Fruit fly (Drosophila melanogaster) whole organism, prepupa: Measurements from ENCODE around the gene CG18788.

Source experiments
- Blimp-1 ChIP-seq: fragments of 200-800 bp; sonication (Bioruptor generic); optimal IDR thresholded peaks from 3 replicates; lab custom pipeline; 2017; ENCODE audit warnings: missing biosample characterization, missing genetic modification characterization, mild to moderate bottlenecking, moderate library complexity, missing genetic modification reagents
- CG10669 ChIP-seq: fragments of 200-800 bp; sonication (Bioruptor generic); optimal IDR thresholded peaks from 3 replicates; lab custom pipeline; 2018; ENCODE audit warnings: missing biosample characterization, mild to moderate bottlenecking, missing genetic modification characterization, moderate library complexity
- CG11294 ChIP-seq: fragments of 200-800 bp; sonication (Bioruptor generic); IDR thresholded peaks from 2 replicates; pipeline ENCODE4 v1.3.6; 2022; ENCODE audit warnings: missing biosample characterization, missing genetic modification characterization
- CG11762 ChIP-seq: fragments of 200-800 bp; sonication (Bioruptor generic); optimal IDR thresholded peaks from 3 replicates; lab custom pipeline; 2016; ENCODE audit warnings: missing biosample characterization, missing genetic modification characterization; ENCODE audit not compliant: insufficient read depth
- CG11902 ChIP-seq: fragments of 200-800 bp; sonication (Bioruptor generic); optimal IDR thresholded peaks from 3 replicates; lab custom pipeline; 2016; ENCODE audit warnings: missing biosample characterization, missing genetic modification characterization
- CG15336 ChIP-seq: fragments of 200-800 bp; sonication (Bioruptor generic); IDR thresholded peaks from 2 replicates; pipeline ENCODE4 v1.3.6; 2022; ENCODE audit warnings: missing biosample characterization, missing genetic modification characterization
- CG1621 ChIP-seq: fragments of 200-800 bp; sonication (Bioruptor generic); optimal IDR thresholded peaks from 3 replicates; lab custom pipeline; 2018; ENCODE audit warnings: missing biosample characterization, mild to moderate bottlenecking, missing genetic modification characterization
- CG16779 ChIP-seq: fragments of 200-800 bp; sonication (Bioruptor generic); optimal IDR thresholded peaks from 3 replicates; lab custom pipeline; 2017; ENCODE audit warnings: missing biosample characterization, mild to moderate bottlenecking, missing genetic modification characterization
- CG31627 ChIP-seq: fragments of 200-800 bp; sonication (Bioruptor generic); optimal IDR thresholded peaks from 3 replicates; lab custom pipeline; 2016; ENCODE audit warnings: missing biosample characterization, missing genetic modification characterization
- CG32006 ChIP-seq: fragments of 200-800 bp; sonication (Bioruptor generic); optimal IDR thresholded peaks from 3 replicates; lab custom pipeline; 2017; ENCODE audit warnings: missing biosample characterization, mild to moderate bottlenecking, missing genetic modification characterization
- CG34406 ChIP-seq: fragments of 200-800 bp; sonication (Bioruptor generic); optimal IDR thresholded peaks from 3 replicates; lab custom pipeline; 2016; ENCODE audit warnings: missing biosample characterization, missing genetic modification characterization
- CG3919 ChIP-seq: fragments of 200-800 bp; sonication (Bioruptor generic); optimal IDR thresholded peaks from 3 replicates; lab custom pipeline; 2016; ENCODE audit warnings: missing biosample characterization, missing genetic modification characterization
- CG4318 ChIP-seq: fragments of 200-800 bp; sonication (Bioruptor generic); optimal IDR thresholded peaks from 3 replicates; lab custom pipeline; 2017; ENCODE audit warnings: missing biosample characterization, mild to moderate bottlenecking, missing genetic modification characterization
- CG6276 ChIP-seq: fragments of 200-800 bp; sonication (Bioruptor generic); optimal IDR thresholded peaks from 2 replicates; lab custom pipeline; 2017; ENCODE audit warnings: missing biosample characterization, mild to moderate bottlenecking, missing genetic modification characterization
- CG6792 ChIP-seq: fragments of 200-800 bp; sonication (Bioruptor generic); optimal IDR thresholded peaks from 3 replicates; lab custom pipeline; 2016; ENCODE audit warnings: missing biosample characterization, missing genetic modification characterization
- CG6854 ChIP-seq: fragments of 200-800 bp; sonication (Bioruptor generic); optimal IDR thresholded peaks from 2 replicates; lab custom pipeline; 2017; ENCODE audit warnings: missing biosample characterization, mild to moderate bottlenecking, missing genetic modification characterization
- CG8119 ChIP-seq: fragments of 200-800 bp; sonication (Bioruptor generic); IDR thresholded peaks from 3 replicates; pipeline ENCODE4 v1.3.6; 2022; ENCODE audit warnings: missing biosample characterization, missing genetic modification characterization
- CG8319 ChIP-seq: fragments of 200-800 bp; sonication (Bioruptor generic); optimal IDR thresholded peaks from 3 replicates; lab custom pipeline; 2016; ENCODE audit warnings: missing biosample characterization, missing genetic modification characterization
- CG9139 ChIP-seq: fragments of 200-800 bp; sonication (Bioruptor generic); optimal IDR thresholded peaks from 3 replicates; lab custom pipeline; 2017; ENCODE audit warnings: missing biosample characterization, mild to moderate bottlenecking, missing genetic modification characterization
- Eip75B ChIP-seq: fragments of 200-800 bp; sonication (Bioruptor generic); optimal IDR thresholded peaks from 3 replicates; lab custom pipeline; 2016; ENCODE audit warnings: missing biosample characterization, missing genetic modification characterization
- Eip78C ChIP-seq: fragments of 200-800 bp; sonication (Bioruptor generic); peaks from one replicate; lab custom pipeline; 2016; ENCODE audit warnings: missing biosample characterization, missing genetic modification characterization
- Eip93F ChIP-seq: fragments of 200-800 bp; sonication (Bioruptor generic); optimal IDR thresholded peaks from 2 replicates; lab custom pipeline; 2016; ENCODE audit warnings: missing biosample characterization, mild to moderate bottlenecking, missing genetic modification characterization
- Ets96B ChIP-seq: fragments of 200-800 bp; optimal IDR thresholded peaks from 2 replicates; lab custom pipeline; 2019; ENCODE audit warnings: missing biosample characterization, mild to moderate bottlenecking, missing genetic modification characterization, moderate library complexity
- Hr38 ChIP-seq: sonication (Bioruptor generic); optimal IDR thresholded peaks from 2 replicates; lab custom pipeline; 2016; ENCODE audit warnings: missing biosample characterization, missing genetic modification characterization
- Hr39 ChIP-seq: fragments of 200-800 bp; sonication (Bioruptor generic); optimal IDR thresholded peaks from 2 replicates; lab custom pipeline; 2016; ENCODE audit warnings: missing biosample characterization, missing genetic modification characterization
- Hr4 ChIP-seq: fragments of 200-800 bp; sonication (Bioruptor generic); optimal IDR thresholded peaks from 3 replicates; lab custom pipeline; 2016; ENCODE audit warnings: missing biosample characterization, missing genetic modification characterization
- Lpt ChIP-seq: fragments of 200-800 bp; sonication (Bioruptor generic); optimal IDR thresholded peaks from 3 replicates; lab custom pipeline; 2016; ENCODE audit warnings: missing biosample characterization, missing genetic modification characterization
- Met ChIP-seq: fragments of 200-800 bp; sonication (Bioruptor generic); optimal IDR thresholded peaks from 3 replicates; lab custom pipeline; 2016; ENCODE audit warnings: missing biosample characterization, missing genetic modification characterization
- OdsH ChIP-seq: fragments of 200-800 bp; sonication (Bioruptor generic); optimal IDR thresholded peaks from 3 replicates; lab custom pipeline; 2016; ENCODE audit warnings: missing biosample characterization, missing genetic modification characterization
- Smox ChIP-seq: fragments of 200-800 bp; sonication (Bioruptor generic); optimal IDR thresholded peaks from 3 replicates; lab custom pipeline; 2016; ENCODE audit warnings: missing biosample characterization, missing genetic modification characterization
- Sox102F ChIP-seq: fragments of 200-800 bp; sonication (Bioruptor generic); optimal IDR thresholded peaks from 2 replicates; lab custom pipeline; 2016; ENCODE audit warnings: missing biosample characterization, mild to moderate bottlenecking, missing genetic modification characterization
- Sox14 ChIP-seq: fragments of 200-800 bp; sonication (Bioruptor generic); optimal IDR thresholded peaks from 3 replicates; lab custom pipeline; 2016; ENCODE audit warnings: missing biosample characterization, missing genetic modification characterization
- Sox15 ChIP-seq: fragments of 200-800 bp; sonication (Bioruptor generic); optimal IDR thresholded peaks from 3 replicates; lab custom pipeline; 2016; ENCODE audit warnings: missing biosample characterization, missing genetic modification characterization
- achi ChIP-seq: fragments of 200-800 bp; sonication (Bioruptor generic); optimal IDR thresholded peaks from 3 replicates; lab custom pipeline; 2016; ENCODE audit warnings: missing biosample characterization, missing genetic modification characterization
- acj6 ChIP-seq: fragments of 200-800 bp; sonication (Bioruptor generic); optimal IDR thresholded peaks from 3 replicates; lab custom pipeline; 2016; ENCODE audit warnings: missing biosample characterization, missing genetic modification characterization
- cyc ChIP-seq: fragments of 200-800 bp; sonication (Bioruptor generic); optimal IDR thresholded peaks from 3 replicates; lab custom pipeline; 2016; ENCODE audit warnings: missing biosample characterization, missing genetic modification characterization
- dac ChIP-seq: fragments of 200-800 bp; sonication (Bioruptor generic); optimal IDR thresholded peaks from 2 replicates; lab custom pipeline; 2017; ENCODE audit warnings: missing biosample characterization, mild to moderate bottlenecking, missing genetic modification characterization
- dsx ChIP-seq: fragments of 200-800 bp; optimal IDR thresholded peaks from 3 replicates; lab custom pipeline; 2019; ENCODE audit warnings: missing biosample characterization, mild to moderate bottlenecking, missing genetic modification characterization, moderate library complexity; ENCODE audit not compliant: poor library complexity, severe bottlenecking
- eg ChIP-seq: fragments of 200-800 bp; sonication (Bioruptor generic); IDR thresholded peaks from 3 replicates; pipeline ENCODE4 v1.3.6; 2022; ENCODE audit warnings: missing biosample characterization, missing genetic modification characterization
- esn ChIP-seq: fragments of 200-800 bp; sonication (Bioruptor generic); optimal IDR thresholded peaks from 2 replicates; lab custom pipeline; 2016; ENCODE audit warnings: missing biosample characterization, mild to moderate bottlenecking, missing genetic modification characterization, moderate library complexity
- fd59A ChIP-seq: fragments of 200-800 bp; sonication (Bioruptor generic); optimal IDR thresholded peaks from 2 replicates; lab custom pipeline; 2017; ENCODE audit warnings: missing biosample characterization, mild to moderate bottlenecking, missing genetic modification characterization, missing genetic modification reagents
- fkh ChIP-seq: fragments of 200-800 bp; sonication (Bioruptor generic); optimal IDR thresholded peaks from 3 replicates; lab custom pipeline; 2017; ENCODE audit warnings: missing biosample characterization, mild to moderate bottlenecking, missing genetic modification characterization, moderate library complexity
- pdm3 ChIP-seq: fragments of 200-800 bp; sonication (Bioruptor generic); optimal IDR thresholded peaks from 3 replicates; lab custom pipeline; 2016; ENCODE audit warnings: missing biosample characterization, missing genetic modification characterization
- salr ChIP-seq, 2 experiments: fragments of 200-800 bp; sonication (Bioruptor generic); optimal IDR thresholded peaks; 3 replicates each; lab custom pipeline; 2016 to 2018; ENCODE audit warnings: missing biosample characterization in 2 of 2, missing genetic modification characterization in 2 of 2, mild to moderate bottlenecking in 1 of 2
- spab ChIP-seq: fragments of 200-800 bp; sonication (Bioruptor generic); optimal IDR thresholded peaks from 2 replicates; lab custom pipeline; 2017; ENCODE audit warnings: missing biosample characterization, mild to moderate bottlenecking, missing genetic modification characterization, missing genetic modification reagents
- ss ChIP-seq, 2 experiments: fragments of 200-800 bp; sonication (Bioruptor generic); optimal IDR thresholded peaks; 2 replicates in 1 of 2; 3 replicates in 1 of 2; lab custom pipeline; 2017 to 2018; ENCODE audit warnings: mild to moderate bottlenecking in 2 of 2, missing biosample characterization in 2 of 2, missing genetic modification characterization in 2 of 2, moderate library complexity in 1 of 2
- topi ChIP-seq: fragments of 200-800 bp; sonication (Bioruptor generic); optimal IDR thresholded peaks from 3 replicates; lab custom pipeline; 2016; ENCODE audit warnings: missing biosample characterization, missing genetic modification characterization
- vri ChIP-seq: fragments of 200-800 bp; sonication (Bioruptor generic); optimal IDR thresholded peaks from 3 replicates; lab custom pipeline; 2016; ENCODE audit warnings: missing biosample characterization, mild to moderate bottlenecking, missing genetic modification characterization

Gene CG18788

dm6 chr2L:12040510-12040909, 6.5 kb downstream of the CG18788 start, which contains the start of gene CG6766:
TSS of gene CG6766 (minus strand) at chr2L:12040689.
- TF ChIP-seq vri (GFP tag; lab: Kevin White, UChicago) (peak; percentile 12), dsx (GFP tag; lab: Kevin White, UChicago) (peak; percentile 8), Eip78C (GFP tag; lab: Kevin White, UChicago) (peak; percentile 7), CG3919 (GFP tag; lab: Kevin White, UChicago) (no peak)

- TF ChIP-seq Lpt (peak; percentile 78), CG15336 (GFP tag; lab: Robert Waterston, UW) (peak; percentile 93), topi (GFP tag; lab: Kevin White, UChicago) (peak; percentile 79), CG11902 (GFP tag; lab: Kevin White, UChicago) (no peak), dac (GFP tag; lab: Kevin White, UChicago) (peak; percentile 67), Sox15 (GFP tag; lab: Kevin White, UChicago) (peak; percentile 37), Sox102F (GFP tag; lab: Kevin White, UChicago) (peak; percentile 88), CG10669 (GFP tag; lab: Kevin White, UChicago) (peak; percentile 76), esn (GFP tag; lab: Kevin White, UChicago) (peak; percentile 89), CG1621 (tag; lab: Kevin White, UChicago) (peak; percentile 82), Hr39 (GFP tag; lab: Kevin White, UChicago) (peak; percentile 70), CG16779 (tag; lab: Kevin White, UChicago) (peak; percentile 86), Smox (GFP tag; lab: Kevin White, UChicago) (no peak), salr (GFP tag; optimal IDR thresholded peaks at IDR 0.05; lab: Kevin White, UChicago) (peak; percentile 58 to 59), ss (GFP tag; optimal IDR thresholded peaks at IDR 0.05; lab: Kevin White, UChicago) (peak; percentile 67 to 83), pdm3 (no peak), Blimp-1 (peak; percentile 26), CG4318 (GFP tag; lab: Kevin White, UChicago) (no peak), CG32006 (peak; percentile 80), Met (GFP tag; lab: Kevin White, UChicago) (peak; percentile 86), CG11294 (GFP tag; lab: Robert Waterston, UW) (peak; percentile 70), eg (GFP tag; lab: Robert Waterston, UW) (peak; percentile 87; the same call in 2 of the 3 replicates), CG8319 (GFP tag; lab: Kevin White, UChicago) (peak; percentile 64), CG11762 (GFP tag; lab: Kevin White, UChicago) (peak; percentile 74), OdsH (peak; percentile 81), cyc (GFP tag; lab: Kevin White, UChicago) (peak; percentile 63), CG6276 (peak; percentile 88), Eip93F (GFP tag; lab: Kevin White, UChicago) (peak; percentile 87), achi (peak; percentile 81), spab (GFP tag; lab: Kevin White, UChicago) (peak; percentile 60), fkh (GFP tag; lab: Kevin White, UChicago) (peak; percentile 96), Hr38 (GFP tag; lab: Kevin White, UChicago) (no peak), CG3919 (GFP tag; lab: Kevin White, UChicago) (no peak), CG31627 (GFP tag; lab: Kevin White, UChicago) (peak; percentile 71), Sox14 (GFP tag; lab: Kevin White, UChicago) (peak; percentile 85), fd59A (peak; percentile 58), acj6 (GFP tag; lab: Kevin White, UChicago) (peak; percentile 80), CG8119 (peak; percentile 91; the same call in 2 of the 3 replicates), Hr4 (peak; percentile 79), Ets96B (tag; lab: Kevin White, UChicago) (peak; percentile 67), Eip75B (GFP tag; lab: Kevin White, UChicago) (peak; percentile 83), CG6792 (peak; percentile 92), CG34406 (peak; percentile 81), CG6854 (GFP tag; lab: Kevin White, UChicago) (peak; percentile 79), CG9139 (GFP tag; lab: Kevin White, UChicago) (peak; percentile 46)
Measured at dm6 chr2L:12044613-12045350, 10.8 kb downstream of the CG18788 start, which contains the start of gene CG6785. TSS of gene CG6785 (minus strand) at chr2L:12045200.
